Worm (Caenorhabditis elegans): ENCODE results near the gene ilys-1.

Gene ilys-1

ce11 chrIV:2470114-2470513, at the start of gene ilys-1:
TSS of gene ilys-1 (plus strand) at chrIV:2470414.
- no peak for TF ChIP-seq egl-5 (tag; optimal IDR thresholded peaks at IDR 0.05)
- no peak for TF ChIP-seq unc-39 (tag; optimal IDR thresholded peaks at IDR 0.05)
- TF ChIP-seq elt-3 (tag; optimal IDR thresholded peaks at IDR 0.05) = no peak
- TF ChIP-seq aly-2 (tag; optimal IDR thresholded peaks at IDR 0.05) = no peak
- no peak for TF ChIP-seq eor-1 (tag; optimal IDR thresholded peaks at IDR 0.05)
- no peak for TF ChIP-seq lsy-12 (tag; optimal IDR thresholded peaks at IDR 0.05)

- TF ChIP-seq nhr-43 (tag; optimal IDR thresholded peaks at IDR 0.05; ENCODE audit: poor library complexity, severe bottlenecking) (no peak), mml-1 (tag; optimal IDR thresholded peaks at IDR 0.05) (no peak), egl-27 (tag; optimal IDR thresholded peaks at IDR 0.05) (no peak), jun-1 (tag; optimal IDR thresholded peaks at IDR 0.05) (no peak), nfya-1 (tag; optimal IDR thresholded peaks at IDR 0.05; ENCODE audit: insufficient read depth) (no peak), fos-1 (tag; optimal IDR thresholded peaks at IDR 0.05) (no peak), elt-1 (tag; optimal IDR thresholded peaks at IDR 0.05) (no peak), unc-62 (GFP tag; optimal IDR thresholded peaks at IDR 0.05) (no peak), ZK546.5 (tag; optimal IDR thresholded peaks at IDR 0.05) (no peak), tbx-2 (tag; optimal IDR thresholded peaks at IDR 0.05) (no peak), lin-39 (tag; optimal IDR thresholded peaks at IDR 0.05) (no peak), skn-1 (tag; optimal IDR thresholded peaks at IDR 0.05) (no peak), hmg-11 (tag; optimal IDR thresholded peaks at IDR 0.05) (no peak), mdl-1 (tag; optimal IDR thresholded peaks at IDR 0.05) (no peak), nhr-25 (tag; optimal IDR thresholded peaks at IDR 0.05) (no peak)
These were observed 37.5 kb upstream of the ilys-1 start, which contains the start of gene C45G7.4 for ce11 chrIV:2432693-2433092. TSS of gene C45G7.4 (plus strand) at chrIV:2432993.

- TF ChIP-seq nhr-237 (tag; optimal IDR thresholded peaks at IDR 0.05) = no peak
- TF ChIP-seq skn-1 (tag; optimal IDR thresholded peaks at IDR 0.05) = no peak
- no peak for TF ChIP-seq aly-2 (tag; optimal IDR thresholded peaks at IDR 0.05)
- TF ChIP-seq egl-27 (tag; optimal IDR thresholded peaks at IDR 0.05) = no peak
- no peak for TF ChIP-seq ceh-82 (tag; optimal IDR thresholded peaks at IDR 0.05)
- no peak for TF ChIP-seq ceh-9 (tag; optimal IDR thresholded peaks at IDR 0.05)
- TF ChIP-seq nhr-25 (tag; optimal IDR thresholded peaks at IDR 0.05) = no peak
- no peak for TF ChIP-seq pqm-1 (tag; optimal IDR thresholded peaks at IDR 0.05)
These were observed 35.8 kb upstream of the ilys-1 start for ce11 chrIV:2434366-2434765.

- TF ChIP-seq ztf-11 (tag; optimal IDR thresholded peaks at IDR 0.05) = no peak
These were observed 19.0 kb upstream of the ilys-1 start, which contains the start of gene C45G7.13 for ce11 chrIV:2451233-2451632. TSS of gene C45G7.13 (minus strand) at chrIV:2451333.

- no peak for TF ChIP-seq jun-1 (tag; optimal IDR thresholded peaks at IDR 0.05)
- no peak for TF ChIP-seq egl-5 (tag; optimal IDR thresholded peaks at IDR 0.05)
- no peak for TF ChIP-seq egl-27 (tag; optimal IDR thresholded peaks at IDR 0.05)
These were observed 18.6 kb upstream of the ilys-1 start for ce11 chrIV:2451655-2452054.

- TF ChIP-seq nhr-23 (tag; optimal IDR thresholded peaks at IDR 0.05) (no peak), ZK546.5 (tag; optimal IDR thresholded peaks at IDR 0.05) (no peak), zag-1 (tag; optimal IDR thresholded peaks at IDR 0.05) (no peak), ceh-16 (tag; optimal IDR thresholded peaks at IDR 0.05) (no peak), daf-12 (tag; optimal IDR thresholded peaks at IDR 0.05) (no peak), nfya-1 (tag; optimal IDR thresholded peaks at IDR 0.05; ENCODE audit: insufficient read depth) (no peak), ceh-9 (tag; optimal IDR thresholded peaks at IDR 0.05) (no peak), pha-4 (tag; optimal IDR thresholded peaks at IDR 0.05) (no peak), ama-1 (optimal IDR thresholded peaks at IDR 0.05) (no peak), tbx-2 (tag; optimal IDR thresholded peaks at IDR 0.05) (no peak), aly-2 (tag; optimal IDR thresholded peaks at IDR 0.05) (no peak), nhr-12 (tag; optimal IDR thresholded peaks at IDR 0.05) (no peak), lsy-12 (tag; optimal IDR thresholded peaks at IDR 0.05) (no peak), R02D3.7 (tag; optimal IDR thresholded peaks at IDR 0.05) (no peak), egl-5 (tag; optimal IDR thresholded peaks at IDR 0.05) (no peak), ceh-28 (tag; optimal IDR thresholded peaks at IDR 0.05) (no peak), egl-27 (tag; optimal IDR thresholded peaks at IDR 0.05) (no peak)
These were observed 15.1 kb upstream of the ilys-1 start for ce11 chrIV:2455128-2455527.
